Worm (Caenorhabditis elegans) whole organism, L4/young adult: ENCODE data around the gene F39B3.3.

Source experiments
- W03F9.2 ChIP-seq: fragments of 150-350 bp; optimal IDR thresholded peaks from 2 replicates; lab custom pipeline; 2014; ENCODE audit warnings: missing biosample characterization, missing genetic modification characterization
- dao-5 ChIP-seq: sonication (generic microtip); optimal IDR thresholded peaks from 2 replicates; lab custom pipeline; 2016; ENCODE audit warnings: missing genotype, missing genetic modification characterization, moderate library complexity, missing compliant biosample characterization
- him-1 ChIP-seq: sonication (generic microtip); optimal IDR thresholded peaks from 2 replicates; lab custom pipeline; 2016; ENCODE audit warnings: missing genotype, missing genetic modification reagents, missing genetic modification characterization, missing compliant biosample characterization

ce11 chrX:17567378-17567777 is 11.5 kb downstream of the F39B3.3 start, which contains the start of gene F39B3.7:
- TF ChIP-seq him-1 (tag; lab: Kevin White, UChicago) (no peak), dao-5 (tag; lab: Kevin White, UChicago) (no peak), W03F9.2 (tag; lab: Kevin White, UChicago) (no peak)
